Worm (Caenorhabditis elegans) whole organism, early embryonic: ENCODE results near the gene K11H12.9.

Experiments
- F13C5.2 ChIP-seq: sonication (generic microtip); optimal IDR thresholded peaks from 2 replicates; lab custom pipeline; 2017; ENCODE audit warnings: mild to moderate bottlenecking, missing genetic modification characterization, inconsistent platforms, missing compliant biosample characterization
- aly-1 ChIP-seq: sonication (generic microtip); optimal IDR thresholded peaks from 2 replicates; lab custom pipeline; 2016; ENCODE audit warnings: missing genetic modification characterization, missing compliant biosample characterization
- ama-1 ChIP-seq: fragments of 150-350 bp; optimal IDR thresholded peaks from 2 replicates; lab custom pipeline; 2014
- ceh-13 ChIP-seq: fragments of 200-800 bp; sonication (Bioruptor generic); optimal IDR thresholded peaks from 2 replicates; lab custom pipeline; 2018; ENCODE audit warnings: mild to moderate bottlenecking, missing genetic modification characterization, missing compliant biosample characterization
- ets-7 ChIP-seq: sonication (generic microtip); optimal IDR thresholded peaks from 2 replicates; lab custom pipeline; 2016; ENCODE audit warnings: missing genotype, missing genetic modification characterization, missing compliant biosample characterization
- flt-1 ChIP-seq: fragments of 200-800 bp; sonication (Bioruptor generic); IDR thresholded peaks from 2 replicates; pipeline ENCODE4 v1.3.6; 2022; ENCODE audit warnings: missing genetic modification characterization, missing compliant biosample characterization
- hmbx-1 ChIP-seq: sonication (generic microtip); optimal IDR thresholded peaks from 2 replicates; lab custom pipeline; 2016; ENCODE audit warnings: mild to moderate bottlenecking, missing genetic modification characterization, missing compliant biosample characterization
- hnd-1 ChIP-seq: sonication (generic microtip); optimal IDR thresholded peaks from 2 replicates; lab custom pipeline; 2016; ENCODE audit warnings: missing genetic modification characterization, missing compliant biosample characterization
- tra-4 ChIP-seq: sonication (generic microtip); optimal IDR thresholded peaks from 2 replicates; lab custom pipeline; 2017; ENCODE audit warnings: missing genetic modification characterization, missing compliant biosample characterization

DNA sequence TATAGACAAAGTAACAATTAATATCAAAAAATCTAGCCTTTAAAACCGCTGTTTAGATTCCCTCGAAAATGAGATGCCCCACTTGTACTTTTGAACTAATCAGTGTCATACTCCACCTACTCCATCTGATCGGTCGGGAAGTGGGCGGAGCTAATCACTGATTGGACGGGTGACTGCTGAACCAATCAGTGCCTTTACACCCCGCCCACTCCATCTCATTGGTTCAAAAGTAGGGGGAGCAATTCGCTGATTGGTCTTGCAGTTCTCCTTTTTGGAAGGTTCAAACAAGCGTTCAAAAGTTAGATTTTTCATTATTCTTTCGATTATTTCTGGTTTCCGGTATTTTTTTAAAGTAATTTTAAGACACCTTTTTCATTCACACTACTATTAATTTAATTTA is 36.3 kb upstream of the K11H12.9 start:
- TF ChIP-seq hnd-1 (tag; lab: Kevin White, UChicago), result no peak
- TF ChIP-seq ama-1, result no peak
- TF ChIP-seq hmbx-1 (tag; lab: Kevin White, UChicago), result no peak
- TF ChIP-seq tra-4, result no peak
- TF ChIP-seq F13C5.2 (tag; lab: Kevin White, UChicago), result no peak
- no peak for TF ChIP-seq aly-1
- TF ChIP-seq ets-7, result no peak
- no peak for TF ChIP-seq flt-1 (GFP tag; lab: Robert Waterston, UW)
- no peak for TF ChIP-seq ceh-13 (GFP tag; lab: Kevin White, UChicago)
